Fruit fly (Drosophila melanogaster) S2 (cell line): ENCODE data around the gene temp.

Experiments used
- CG8478 ChIP-seq: fragments of >200 bp; optimal IDR thresholded peaks from 2 replicates; lab custom pipeline; 2018
- CTCF ChIP-seq, 2 experiments: fragments of >200 bp; optimal IDR thresholded peaks; 2 replicates each; lab custom pipeline; 2018

dm6 chrX:2286985-2287384 is 24.7 kb upstream of the temp start:
- no peak for TF ChIP-seq CG8478
- no peak for TF ChIP-seq CTCF (optimal IDR thresholded peaks at IDR 0.05; lab: Kevin White, UChicago)
